Worm (Caenorhabditis elegans) whole organism, L1 larva: ENCODE measurements around the gene F09G2.2.

ENCODE experiments used
- C04F5.9 ChIP-seq: sonication (generic microtip); optimal IDR thresholded peaks from 2 replicates; lab custom pipeline; 2016; ENCODE audit warnings: missing genetic modification characterization, missing compliant biosample characterization
- F16B12.6 ChIP-seq: fragments of 150-350 bp; optimal IDR thresholded peaks from 2 replicates; lab custom pipeline; 2014; ENCODE audit warnings: missing biosample characterization, missing genetic modification characterization
- aha-1 ChIP-seq: fragments of 150-350 bp; optimal IDR thresholded peaks from 2 replicates; lab custom pipeline; 2014; ENCODE audit warnings: missing biosample characterization, missing genetic modification characterization
- alr-1 ChIP-seq: fragments of 200-800 bp; sonication (Bioruptor generic); optimal IDR thresholded peaks from 2 replicates; lab custom pipeline; 2018; ENCODE audit warnings: borderline replicate concordance, mild to moderate bottlenecking, missing genetic modification characterization, missing compliant biosample characterization
- ces-1 ChIP-seq: fragments of 150-350 bp; optimal IDR thresholded peaks from 2 replicates; lab custom pipeline; 2014; ENCODE audit warnings: missing biosample characterization, missing genetic modification reagents, missing genetic modification characterization
- dpl-1 ChIP-seq, 3 experiments: fragments of 150-350 bp in 2 of 3; sonication (generic microtip) in 1 of 3; optimal IDR thresholded peaks; 2 replicates each; lab custom pipeline; 2014 to 2017; ENCODE audit warnings: missing biosample characterization in 3 of 3, missing genetic modification characterization in 3 of 3, missing genetic modification reagents in 3 of 3
- efl-1 ChIP-seq, 4 experiments: fragments of 150-350 bp; optimal IDR thresholded peaks in 3 of 4; peaks in 1 of 4; 1 replicate in 1 of 4; 2 replicates in 3 of 4; lab custom pipeline; 2014; ENCODE audit warnings: missing biosample characterization in 2 of 4, missing genetic modification characterization in 2 of 4, missing genetic modification reagents in 2 of 4
- elt-2 ChIP-seq: sonication (generic microtip); optimal IDR thresholded peaks from 2 replicates; lab custom pipeline; 2016; ENCODE audit warnings: missing genetic modification characterization, mild to moderate bottlenecking, inconsistent platforms, missing compliant biosample characterization, missing genetic modification reagents
- elt-3 ChIP-seq, 6 experiments: fragments of 150-350 bp in 1 of 6; sonication (generic microtip); optimal IDR thresholded peaks; 2 replicates each; lab custom pipeline; 2017 to 2018; ENCODE audit warnings: missing biosample characterization in 6 of 6, missing genetic modification characterization in 6 of 6, inconsistent platforms in 1 of 6
- ets-5 ChIP-seq: fragments of 200-800 bp; sonication (Bioruptor generic); IDR thresholded peaks from 2 replicates; pipeline ENCODE4 v1.3.6; 2022; ENCODE audit warnings: missing genetic modification characterization, missing compliant biosample characterization
- fkh-4 ChIP-seq: sonication (generic microtip); optimal IDR thresholded peaks from 2 replicates; lab custom pipeline; 2016; ENCODE audit warnings: missing compliant biosample characterization, missing genetic modification characterization, borderline replicate concordance
- fos-1 ChIP-seq: fragments of 150-350 bp; optimal IDR thresholded peaks from 2 replicates; lab custom pipeline; 2014; ENCODE audit warnings: missing biosample characterization, missing genetic modification characterization
- hpl-2 ChIP-seq: fragments of 150-350 bp; optimal IDR thresholded peaks from 2 replicates; lab custom pipeline; 2014; ENCODE audit warnings: missing biosample characterization, missing genetic modification reagents, missing genetic modification characterization
- isw-1 ChIP-seq: fragments of 200-800 bp; sonication (Bioruptor generic); IDR thresholded peaks from 2 replicates; pipeline ENCODE4 v1.3.6; 2022; ENCODE audit warnings: missing genetic modification characterization, missing compliant biosample characterization
- lin-13 ChIP-seq: fragments of 150-350 bp; optimal IDR thresholded peaks from 2 replicates; lab custom pipeline; 2014; ENCODE audit warnings: missing biosample characterization, missing genetic modification reagents, missing genetic modification characterization
- lin-14 ChIP-seq: fragments of 200-800 bp; sonication (Bioruptor generic); optimal IDR thresholded peaks from 2 replicates; lab custom pipeline; 2018; ENCODE audit warnings: mild to moderate bottlenecking, missing genetic modification characterization, moderate library complexity, missing compliant biosample characterization
- lin-35 ChIP-seq, 2 experiments: fragments of 150-350 bp; optimal IDR thresholded peaks; 2 replicates each; lab custom pipeline; 2014; ENCODE audit warnings: missing biosample characterization in 2 of 2, missing genetic modification characterization in 2 of 2, missing genetic modification reagents in 2 of 2
- nhr-19 ChIP-seq: fragments of 200-800 bp; sonication (Bioruptor generic); conservative IDR thresholded peaks from 2 replicates; pipeline ENCODE4 v1.3.6; 2022; ENCODE audit warnings: missing genetic modification characterization, missing compliant biosample characterization
- nhr-20 ChIP-seq: sonication (generic microtip); optimal IDR thresholded peaks from 2 replicates; lab custom pipeline; 2016; ENCODE audit warnings: mild to moderate bottlenecking, missing genetic modification characterization, missing compliant biosample characterization
- nhr-237 ChIP-seq: fragments of 150-350 bp; optimal IDR thresholded peaks from 2 replicates; lab custom pipeline; 2014; ENCODE audit warnings: missing biosample characterization, missing genetic modification characterization
- nhr-28 ChIP-seq: fragments of 150-350 bp; optimal IDR thresholded peaks from 2 replicates; lab custom pipeline; 2014; ENCODE audit warnings: missing biosample characterization, missing genetic modification characterization
- nhr-71 ChIP-seq: sonication (generic microtip); optimal IDR thresholded peaks from 2 replicates; lab custom pipeline; 2016; ENCODE audit warnings: mild to moderate bottlenecking, missing genetic modification characterization, moderate library complexity, missing compliant biosample characterization
- nhr-76 ChIP-seq: sonication (generic microtip); optimal IDR thresholded peaks from 2 replicates; lab custom pipeline; 2017; ENCODE audit warnings: missing biosample characterization, missing genetic modification characterization
- nhr-84 ChIP-seq: sonication (generic microtip); optimal IDR thresholded peaks from 2 replicates; lab custom pipeline; 2017; ENCODE audit warnings: missing biosample characterization, missing genetic modification characterization
- nhr-85 ChIP-seq: sonication (generic microtip); peaks from one replicate; lab custom pipeline; 2016; ENCODE audit warnings: missing genetic modification characterization, inconsistent platforms, missing compliant biosample characterization
- pag-3 ChIP-seq: sonication (generic microtip); optimal IDR thresholded peaks from 2 replicates; lab custom pipeline; 2017; ENCODE audit warnings: missing genetic modification characterization, mild to moderate bottlenecking, missing compliant biosample characterization, antibody characterized with exemption, borderline replicate concordance; ENCODE audit not compliant: insufficient read depth
- pax-3 ChIP-seq: fragments of 200-800 bp; sonication (Bioruptor generic); optimal IDR thresholded peaks from 2 replicates; lab custom pipeline; 2018; ENCODE audit warnings: mild to moderate bottlenecking, missing genetic modification characterization, moderate library complexity, missing compliant biosample characterization
- skn-1 ChIP-seq: fragments of 150-350 bp; optimal IDR thresholded peaks from 2 replicates; lab custom pipeline; 2014; ENCODE audit warnings: missing biosample characterization, missing genetic modification characterization
- snu-23 ChIP-seq: sonication (generic microtip); optimal IDR thresholded peaks from 2 replicates; lab custom pipeline; 2016; ENCODE audit warnings: missing genetic modification characterization, missing compliant biosample characterization
- sptf-1 ChIP-seq: fragments of 150-350 bp; optimal IDR thresholded peaks from 2 replicates; lab custom pipeline; 2014; ENCODE audit warnings: missing biosample characterization, missing genetic modification characterization
- tlp-1 ChIP-seq: fragments of 150-350 bp; optimal IDR thresholded peaks from 2 replicates; lab custom pipeline; 2014; ENCODE audit warnings: missing biosample characterization, missing genetic modification characterization
- unc-62 ChIP-seq: fragments of 150-350 bp; optimal IDR thresholded peaks from 2 replicates; lab custom pipeline; 2014; ENCODE audit warnings: missing biosample characterization, missing genetic modification reagents, missing genetic modification characterization
- zag-1 ChIP-seq: fragments of 150-350 bp; optimal IDR thresholded peaks from 2 replicates; lab custom pipeline; 2014; ENCODE audit warnings: missing biosample characterization, missing genetic modification characterization
- zip-4 ChIP-seq: fragments of 200-800 bp; sonication (Bioruptor generic); optimal IDR thresholded peaks from 2 replicates; lab custom pipeline; 2018; ENCODE audit warnings: mild to moderate bottlenecking, missing genetic modification characterization, moderate library complexity, missing compliant biosample characterization
- ztf-11 ChIP-seq, 2 experiments: sonication (generic microtip); optimal IDR thresholded peaks; 2 replicates each; lab custom pipeline; 2016 to 2017; ENCODE audit warnings: missing genetic modification characterization in 2 of 2, missing biosample characterization in 1 of 2, missing compliant biosample characterization in 1 of 2

Gene F09G2.2

ce11 chrV:7153046-7153445, 43.7 kb upstream of the F09G2.2 start, which contains the start of gene fat-7:
fat-7 (minus strand) TSS chrV:7153146.
- TF ChIP-seq alr-1 (tag; lab: Kevin White, UChicago) (no peak), efl-1 (optimal IDR thresholded peaks at IDR 0.05; lab: Kevin White, UChicago) (no peak), efl-1 (GFP tag; optimal IDR thresholded peaks at IDR 0.05 in 1 of 2; lab: Kevin White, UChicago) (peak in 1 of 2 experiments; percentile 30)

DNA sequence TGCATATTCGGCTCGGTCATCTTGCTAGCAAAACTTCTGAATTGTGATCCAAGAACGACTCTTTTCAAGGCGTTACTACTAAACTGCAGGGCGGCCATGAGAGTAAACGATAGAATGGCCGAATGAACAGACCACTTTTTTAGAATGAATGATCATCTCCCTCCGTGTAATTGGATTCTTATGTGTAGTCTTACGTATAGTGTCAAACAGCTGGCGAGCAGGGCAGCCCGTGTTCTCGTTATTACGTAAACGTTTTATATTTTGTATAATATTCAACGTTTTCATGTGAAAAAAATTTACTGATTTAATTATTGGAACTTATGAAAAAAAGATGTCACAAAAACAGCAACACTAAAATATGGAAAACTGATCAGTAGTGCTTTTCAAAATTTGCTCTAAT, 40.6 kb upstream of the F09G2.2 start, which contains the start of gene F10D2.10:
F10D2.10 (minus strand) TSS at position 101 of the 400 bp plus-strand sequence.
- TF ChIP-seq zip-4 (GFP tag; lab: Kevin White, UChicago) (no peak), F16B12.6 (tag; lab: Kevin White, UChicago) (no peak), elt-2 (tag; lab: Kevin White, UChicago) (no peak), zag-1 (no peak), alr-1 (tag; lab: Kevin White, UChicago) (no peak), ets-5 (GFP tag; lab: Robert Waterston, UW) (no peak), lin-13 (GFP tag; lab: Kevin White, UChicago) (no peak), fkh-4 (tag; lab: Kevin White, UChicago) (no peak), tlp-1 (tag; lab: Kevin White, UChicago) (no peak), hpl-2 (GFP tag; lab: Kevin White, UChicago) (no peak), nhr-71 (tag; lab: Kevin White, UChicago) (no peak), pax-3 (no peak)
- TF ChIP-seq, all 84 proteins: peak for 0

- TF ChIP-seq snu-23 (GFP tag; lab: Kevin White, UChicago) (peak; percentile 5), pax-3 (no peak), lin-14 (GFP tag; lab: Kevin White, UChicago) (peak; percentile 41), zag-1 (no peak), elt-2 (tag; lab: Kevin White, UChicago) (peak; percentile 62), elt-3 (tag; optimal IDR thresholded peaks at IDR 0.05; lab: Kevin White, UChicago) (peak in 3 of 6 experiments; percentile 17 to 42 (median 41)), sptf-1 (no peak), ces-1 (GFP tag; lab: Kevin White, UChicago) (no peak), nhr-20 (tag; lab: Kevin White, UChicago) (peak; percentile 20)
Observed at ce11 chrV:7157089-7157488, 39.6 kb upstream of the F09G2.2 start, which contains the start of gene ugt-39. ugt-39 (plus strand) TSS chrV:7157142.

DNA sequence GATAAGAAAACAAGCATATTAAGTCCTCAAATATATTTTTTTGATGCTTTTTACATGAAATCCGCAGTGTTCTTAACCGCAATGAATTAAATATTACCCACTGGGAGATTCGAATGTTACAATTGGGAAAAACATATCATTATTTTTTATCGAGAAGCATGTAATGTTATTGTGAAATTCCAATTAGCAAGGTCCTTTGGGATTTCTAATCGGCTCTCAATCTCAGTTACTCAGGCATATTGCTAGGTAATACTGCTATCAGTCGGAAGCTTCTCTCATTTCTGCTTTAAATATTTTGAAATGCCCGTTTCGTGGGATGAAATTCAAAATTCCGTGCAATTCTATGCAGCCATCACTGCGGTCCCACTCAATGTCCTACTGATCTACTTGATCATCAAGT, 37.3 kb upstream of the F09G2.2 start, which contains the start of gene str-204:
str-204 (plus strand) TSS at position 301 of the 400 bp plus-strand sequence.
- TF ChIP-seq fos-1 (tag; lab: Kevin White, UChicago) = no peak
- no peak for TF ChIP-seq nhr-85 (tag; lab: Kevin White, UChicago)
- TF ChIP-seq F16B12.6 (tag; lab: Kevin White, UChicago) = no peak
- no peak for TF ChIP-seq unc-62
- TF ChIP-seq isw-1 (GFP tag; lab: Robert Waterston, UW) = no peak
- TF ChIP-seq C04F5.9 (tag; lab: Kevin White, UChicago) = no peak
- no peak for TF ChIP-seq nhr-84 (tag; lab: Kevin White, UChicago)
- no peak for TF ChIP-seq nhr-28 (tag; lab: Kevin White, UChicago)
- TF ChIP-seq ztf-11 (tag; optimal IDR thresholded peaks at IDR 0.05; lab: Kevin White, UChicago) = no peak

ce11 chrV:7163477-7164114, 33.1 kb upstream of the F09G2.2 start, which contains the start of gene ugt-41:
ugt-41 (minus strand) TSS chrV:7163595.
- TF ChIP-seq nhr-76 (tag; lab: Kevin White, UChicago) (no peak), dpl-1 (GFP tag; optimal IDR thresholded peaks at IDR 0.05; lab: Kevin White, UChicago) (no peak), nhr-20 (tag; lab: Kevin White, UChicago) (peak; percentile 39), aha-1 (no peak), skn-1 (no peak), F16B12.6 (tag; lab: Kevin White, UChicago) (no peak), nhr-237 (tag; lab: Kevin White, UChicago) (no peak), nhr-19 (0 out of 2 replicates have a peak, but pooled peaks have one; percentile 4), snu-23 (GFP tag; lab: Kevin White, UChicago) (no peak), elt-3 (tag; optimal IDR thresholded peaks at IDR 0.05; lab: Kevin White, UChicago) (peak in 1 of 6 experiments; percentile 4), lin-14 (GFP tag; lab: Kevin White, UChicago) (peak; percentile 22), zag-1 (no peak), nhr-85 (tag; lab: Kevin White, UChicago) (peak; percentile 52), nhr-71 (tag; lab: Kevin White, UChicago) (peak; percentile 4), pag-3 (tag; lab: Kevin White, UChicago) (no peak), sptf-1 (no peak), lin-35 (GFP tag; optimal IDR thresholded peaks at IDR 0.05; lab: Kevin White, UChicago) (no peak), C04F5.9 (tag; lab: Kevin White, UChicago) (no peak), hpl-2 (GFP tag; lab: Kevin White, UChicago) (no peak)
